Fruit fly (Drosophila melanogaster): ENCODE measurements around the gene CG33645.

Gene CG33645

DNA sequence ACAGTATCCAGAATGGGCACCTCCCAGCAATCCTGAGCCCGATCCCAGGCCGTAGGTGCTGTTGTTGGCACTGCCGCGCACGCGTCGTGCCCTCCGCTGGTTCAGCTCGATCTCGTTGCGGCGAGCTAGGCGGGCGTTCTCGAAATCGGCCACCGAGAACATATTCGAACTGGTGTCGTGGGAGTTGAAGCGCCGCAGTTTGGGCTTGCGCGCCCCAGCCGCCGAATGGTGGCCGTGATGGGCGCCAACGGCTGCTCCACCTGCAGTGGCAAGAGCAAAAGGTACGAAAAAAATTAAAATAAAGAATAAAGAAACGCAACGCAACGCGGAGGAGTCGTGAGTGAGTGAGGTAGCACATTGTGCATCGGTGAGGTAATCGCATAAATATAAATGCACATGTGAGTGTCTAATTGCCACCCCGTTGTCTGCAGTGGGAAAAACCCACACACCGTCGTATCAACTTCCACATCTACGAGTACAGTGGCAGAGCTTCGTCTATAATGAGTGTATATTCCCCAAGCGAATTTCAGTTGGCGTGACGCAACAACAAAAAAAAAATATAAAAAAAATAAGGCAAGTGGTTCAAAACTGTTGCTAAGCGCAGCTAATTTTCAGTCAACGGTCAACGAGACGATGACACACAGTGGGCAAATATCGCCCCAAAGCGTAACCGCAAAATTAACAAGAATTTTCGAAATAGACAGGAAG, 22.9 kb upstream of the CG33645 start:
- no peak for TF ChIP-seq kah (GFP tag; optimal IDR thresholded peaks at IDR 0.05)
- no peak for TF ChIP-seq lbe (GFP tag; optimal IDR thresholded peaks at IDR 0.05)
- TF ChIP-seq Spps (tag; optimal IDR thresholded peaks at IDR 0.05): no peak
- no peak; the same call in 1 of the 2 replicates for TF ChIP-seq inv (GFP tag; IDR thresholded peaks at IDR 0.05; ENCODE audit: partially characterized antibody)
- TF ChIP-seq Med (GFP tag): peak; percentile 60
- TF ChIP-seq CG18476 (GFP tag; optimal IDR thresholded peaks at IDR 0.05): no peak
- TF ChIP-seq ap (GFP tag; IDR thresholded peaks at IDR 0.05): no peak
- TF ChIP-seq knrl (GFP tag; IDR thresholded peaks at IDR 0.05; ENCODE audit: partially characterized antibody): 0 out of 3 replicates have a peak, but pooled peaks have one; percentile 18
- no peak for TF ChIP-seq CG9876 (GFP tag; optimal IDR thresholded peaks at IDR 0.05)
- TF ChIP-seq CG8478 (optimal IDR thresholded peaks at IDR 0.05): no peak
- no peak for TF ChIP-seq CG17912 (GFP tag; optimal IDR thresholded peaks at IDR 0.05)
- TF ChIP-seq chinmo (GFP tag; IDR thresholded peaks at IDR 0.05; ENCODE audit: partially characterized antibody): 0 out of 4 replicates have a peak, but pooled peaks have one; percentile 13
- no peak for TF ChIP-seq Dref (GFP tag; IDR thresholded peaks at IDR 0.05)
- TF ChIP-seq CG4282 (GFP tag; optimal IDR thresholded peaks at IDR 0.05): no peak
- TF ChIP-seq Ets65A (GFP tag): peak; percentile 66
- TF ChIP-seq mam (GFP tag; optimal IDR thresholded peaks at IDR 0.05): no peak
- no peak for TF ChIP-seq Dip2 (GFP tag; IDR thresholded peaks at IDR 0.05)
- TF ChIP-seq Kr (GFP tag; optimal IDR thresholded peaks at IDR 0.05): no peak
- no peak for TF ChIP-seq CG11247 (GFP tag; IDR thresholded peaks at IDR 0.05)
- 0 out of 3 replicates have a peak, but pooled peaks have one; percentile 15 for TF ChIP-seq dysf (GFP tag; IDR thresholded peaks at IDR 0.05)
- no peak for TF ChIP-seq pum (GFP tag; optimal IDR thresholded peaks at IDR 0.05)
- TF ChIP-seq Poxn (GFP tag; IDR thresholded peaks at IDR 0.05): no peak
- no peak for TF ChIP-seq peb (GFP tag; IDR thresholded peaks at IDR 0.05)
- TF ChIP-seq CG10959 (GFP tag; IDR thresholded peaks at IDR 0.05): no peak
- TF ChIP-seq p53 (GFP tag; optimal IDR thresholded peaks at IDR 0.05): no peak
- TF ChIP-seq slp2 (GFP tag; optimal IDR thresholded peaks at IDR 0.05): no peak
- TF ChIP-seq odd (GFP tag; optimal IDR thresholded peaks at IDR 0.05): no peak
- TF ChIP-seq Pdp1 (GFP tag; optimal IDR thresholded peaks at IDR 0.05): peak in 1 of 2 experiments; percentile 15
- no peak for TF ChIP-seq ash1 (GFP tag; optimal IDR thresholded peaks at IDR 0.05)
- TF ChIP-seq pb (GFP tag; optimal IDR thresholded peaks at IDR 0.05): no peak
- TF ChIP-seq sna (GFP tag; IDR thresholded peaks at IDR 0.05; ENCODE audit: partially characterized antibody): no peak
- no peak for TF ChIP-seq run (tag; optimal IDR thresholded peaks at IDR 0.05)
- no peak for TF ChIP-seq CG30020 (tag; optimal IDR thresholded peaks at IDR 0.05)
- no peak for TF ChIP-seq Elba2 (GFP tag; optimal IDR thresholded peaks at IDR 0.05)
- no peak for TF ChIP-seq Lhr (GFP tag; optimal IDR thresholded peaks at IDR 0.05)
- TF ChIP-seq Gug (GFP tag; IDR thresholded peaks at IDR 0.05): no peak
- TF ChIP-seq CG3995 (GFP tag; optimal IDR thresholded peaks at IDR 0.05): no peak
- peak; percentile 11 for TF ChIP-seq CG1832 (GFP tag; optimal IDR thresholded peaks at IDR 0.05)
- TF ChIP-seq CG13287 (GFP tag; IDR thresholded peaks at IDR 0.05; ENCODE audit: partially characterized antibody): no peak
- no peak for TF ChIP-seq Nf-YA (GFP tag; IDR thresholded peaks at IDR 0.05)
- TF ChIP-seq GATAe (GFP tag; conservative IDR thresholded peaks at IDR 0.05): no peak
- TF ChIP-seq fru (optimal IDR thresholded peaks at IDR 0.05): no peak
- TF ChIP-seq CG1603 (tag; optimal IDR thresholded peaks at IDR 0.05): no peak
- no peak for TF ChIP-seq az2 (GFP tag; optimal IDR thresholded peaks at IDR 0.05)
- no peak for TF ChIP-seq CG2199 (GFP tag; IDR thresholded peaks at IDR 0.05)
- TF ChIP-seq CG7357 (GFP tag; IDR thresholded peaks at IDR 0.05): no peak
- no peak for TF ChIP-seq gcm (GFP tag; optimal IDR thresholded peaks at IDR 0.05)
- TF ChIP-seq maf-S (GFP tag; optimal IDR thresholded peaks at IDR 0.05): no peak
- no peak for TF ChIP-seq Vsx1 (GFP tag; optimal IDR thresholded peaks at IDR 0.05)
- TF ChIP-seq Usf (GFP tag; optimal IDR thresholded peaks at IDR 0.05): no peak
- no peak for TF ChIP-seq toy (GFP tag; IDR thresholded peaks at IDR 0.05)
